Fruit fly (Drosophila melanogaster) whole organism, embryonic: ENCODE data around the gene CG11562.

Experiments
- Ada2b ChIP-seq: fragments of 200-800 bp; sonication (Bioruptor generic); IDR thresholded peaks from 2 replicates; pipeline ENCODE4 v1.3.6; 2022; ENCODE audit warnings: missing biosample characterization, missing genetic modification characterization
- Atf6 ChIP-seq: fragments of 200-800 bp; sonication (Bioruptor generic); IDR thresholded peaks from 2 replicates; pipeline ENCODE4 v1.3.6; 2022; ENCODE audit warnings: missing biosample characterization, missing genetic modification characterization
- Awh ChIP-seq: fragments of 200-800 bp; sonication (Bioruptor generic); IDR thresholded peaks from 2 replicates; pipeline ENCODE4, ENCODE4 v1.3.6; 2022; ENCODE audit warnings: missing biosample characterization, missing genetic modification characterization
- BEAF-32 ChIP-seq: fragments of 200-800 bp; sonication (Bioruptor generic); optimal IDR thresholded peaks from 3 replicates; lab custom pipeline; 2017; ENCODE audit warnings: missing biosample characterization, missing genetic modification characterization, mild to moderate bottlenecking, moderate library complexity, missing genetic modification reagents
- CG11398 ChIP-seq: fragments of 200-800 bp; sonication (Bioruptor generic); optimal IDR thresholded peaks from 2 replicates; lab custom pipeline; 2016; ENCODE audit warnings: missing biosample characterization, missing genetic modification characterization
- CG1233 ChIP-seq: fragments of 200-800 bp; sonication (Bioruptor generic); optimal IDR thresholded peaks from 4 replicates; lab custom pipeline; 2018; ENCODE audit warnings: missing biosample characterization, mild to moderate bottlenecking, missing genetic modification characterization
- CG12942 ChIP-seq: fragments of 200-800 bp; sonication (Bioruptor generic); optimal IDR thresholded peaks from 3 replicates; lab custom pipeline; 2016; ENCODE audit warnings: missing biosample characterization, missing genetic modification characterization
- CG13894 ChIP-seq: fragments of 200-800 bp; sonication (Bioruptor generic); optimal IDR thresholded peaks from 3 replicates; lab custom pipeline; 2018; ENCODE audit warnings: missing biosample characterization, mild to moderate bottlenecking, missing genetic modification characterization, moderate library complexity
- CG14014 ChIP-seq: fragments of 200-800 bp; sonication (Bioruptor generic); IDR thresholded peaks from 2 replicates; pipeline ENCODE4 v1.3.6; 2022; ENCODE audit warnings: missing biosample characterization, missing genetic modification characterization
- CG1602 ChIP-seq: fragments of 200-800 bp; sonication (Bioruptor generic); optimal IDR thresholded peaks from 3 replicates; lab custom pipeline; 2016; ENCODE audit warnings: missing biosample characterization, missing genetic modification characterization
- CG16815 ChIP-seq: fragments of 200-800 bp; sonication (Bioruptor generic); optimal IDR thresholded peaks from 3 replicates; lab custom pipeline; 2017; ENCODE audit warnings: missing biosample characterization, mild to moderate bottlenecking, missing genetic modification characterization
- CG18619 ChIP-seq: fragments of 200-800 bp; sonication (Bioruptor generic); optimal IDR thresholded peaks from 3 replicates; lab custom pipeline; 2017; ENCODE audit warnings: missing biosample characterization, mild to moderate bottlenecking, missing genetic modification characterization
- CG3407 ChIP-seq: fragments of 200-800 bp; sonication (Bioruptor generic); optimal IDR thresholded peaks from 2 replicates; lab custom pipeline; 2018; ENCODE audit warnings: missing biosample characterization, mild to moderate bottlenecking, missing genetic modification characterization
- CG42726 ChIP-seq: fragments of 200-800 bp; sonication (Bioruptor generic); IDR thresholded peaks from 2 replicates; pipeline ENCODE4 v1.3.6; 2022; ENCODE audit warnings: missing biosample characterization, missing genetic modification characterization; ENCODE audit not compliant: partially characterized antibody
- CG43689 ChIP-seq: fragments of 200-800 bp; sonication (Bioruptor generic); IDR thresholded peaks from 2 replicates; pipeline ENCODE4 v1.3.6; 2022; ENCODE audit warnings: missing biosample characterization, missing genetic modification characterization
- CG4707 ChIP-seq: fragments of 200-800 bp; sonication (Bioruptor generic); optimal IDR thresholded peaks from 2 replicates; lab custom pipeline; 2018; ENCODE audit warnings: missing biosample characterization, mild to moderate bottlenecking, missing genetic modification characterization, moderate library complexity
- CG6175 ChIP-seq: fragments of 200-800 bp; sonication (Bioruptor generic); IDR thresholded peaks from 3 replicates; pipeline ENCODE4 v1.3.6; 2022; ENCODE audit warnings: missing biosample characterization, missing genetic modification characterization
- CG6654 ChIP-seq: fragments of 200-800 bp; sonication (Bioruptor generic); optimal IDR thresholded peaks from 2 replicates; lab custom pipeline; 2017; ENCODE audit warnings: missing biosample characterization, mild to moderate bottlenecking, missing genetic modification characterization
- CG6791 ChIP-seq: fragments of 200-800 bp; sonication (Bioruptor generic); IDR thresholded peaks from 3 replicates; pipeline ENCODE4 v1.3.6; 2022; ENCODE audit warnings: missing biosample characterization, missing genetic modification characterization; ENCODE audit not compliant: partially characterized antibody
- Chrac-16 ChIP-seq: fragments of 200-800 bp; sonication (Bioruptor generic); optimal IDR thresholded peaks from 3 replicates; lab custom pipeline; 2016; ENCODE audit warnings: missing biosample characterization, missing genetic modification characterization
- Gug ChIP-seq: fragments of 200-800 bp; sonication (Bioruptor generic); IDR thresholded peaks from 4 replicates; pipeline ENCODE4 v1.3.6; 2022; ENCODE audit warnings: missing biosample characterization, missing genetic modification characterization
- HLH3B ChIP-seq: fragments of 200-800 bp; sonication (Bioruptor generic); IDR thresholded peaks from 2 replicates; pipeline ENCODE4 v1.3.6; 2022; ENCODE audit warnings: missing biosample characterization, missing genetic modification characterization
- Hmr ChIP-seq: fragments of 200-800 bp; sonication (Bioruptor generic); optimal IDR thresholded peaks from 3 replicates; lab custom pipeline; 2017; ENCODE audit warnings: mild to moderate bottlenecking, missing biosample characterization, missing genetic modification reagents, missing genetic modification characterization
- Max ChIP-seq: fragments of 200-800 bp; sonication (Bioruptor generic); optimal IDR thresholded peaks from 2 replicates; lab custom pipeline; 2016; ENCODE audit warnings: missing biosample characterization, mild to moderate bottlenecking, missing genetic modification characterization
- Myb ChIP-seq: fragments of 200-800 bp; sonication (Bioruptor generic); optimal IDR thresholded peaks from 2 replicates; lab custom pipeline; 2016; ENCODE audit warnings: missing biosample characterization, missing genetic modification characterization
- Nf-YC ChIP-seq: fragments of 200-800 bp; optimal IDR thresholded peaks from 3 replicates; lab custom pipeline; 2019; ENCODE audit warnings: missing biosample characterization, mild to moderate bottlenecking, missing genetic modification characterization, moderate library complexity
- Oli ChIP-seq: fragments of 200-800 bp; sonication (Bioruptor generic); optimal IDR thresholded peaks from 2 replicates; lab custom pipeline; 2018; ENCODE audit warnings: missing biosample characterization, mild to moderate bottlenecking, missing genetic modification characterization, moderate library complexity
- Pdp1 ChIP-seq, 2 experiments: fragments of 200-800 bp; sonication (Bioruptor generic); optimal IDR thresholded peaks; 3 replicates each; lab custom pipeline; 2016; ENCODE audit warnings: missing biosample characterization in 2 of 2, missing genetic modification characterization in 2 of 2, mild to moderate bottlenecking in 1 of 2, moderate library complexity in 1 of 2
- Poxn ChIP-seq: fragments of 200-800 bp; sonication (Bioruptor generic); IDR thresholded peaks from 2 replicates; pipeline ENCODE4 v1.3.6; 2022; ENCODE audit warnings: missing biosample characterization, missing genetic modification characterization
- Stat92E ChIP-seq, 3 experiments: fragments of >200 bp in 2 of 3; fragments of 200-800 bp in 1 of 3; sonication (Bioruptor generic) in 1 of 3; optimal IDR thresholded peaks; 2 replicates each; lab custom pipeline; 2017 to 2019; ENCODE audit warnings: missing biosample characterization in 3 of 3, missing genetic modification characterization in 3 of 3, mild to moderate bottlenecking in 1 of 3, moderate library complexity in 1 of 3
- ab ChIP-seq: fragments of 200-800 bp; sonication (Bioruptor generic); optimal IDR thresholded peaks from 2 replicates; lab custom pipeline; 2016; ENCODE audit warnings: missing biosample characterization, missing genetic modification characterization
- al ChIP-seq: fragments of 200-800 bp; sonication (Bioruptor generic); IDR thresholded peaks from 2 replicates; pipeline ENCODE4 v1.3.6; 2022; ENCODE audit warnings: missing biosample characterization, missing genetic modification characterization
- chif ChIP-seq, 2 experiments: fragments of 200-800 bp; sonication (Bioruptor generic); optimal IDR thresholded peaks; 3 replicates each; lab custom pipeline; 2016; ENCODE audit warnings: missing biosample characterization in 2 of 2, missing genetic modification characterization in 2 of 2
- dati ChIP-seq: fragments of 200-800 bp; sonication (Bioruptor generic); IDR thresholded peaks from 2 replicates; pipeline ENCODE4 v1.3.6; 2022; ENCODE audit warnings: missing biosample characterization, missing genetic modification characterization
- dysf ChIP-seq: fragments of 200-800 bp; sonication (Bioruptor generic); IDR thresholded peaks from 3 replicates; pipeline ENCODE4 v1.3.6; 2022; ENCODE audit warnings: missing biosample characterization, missing genetic modification characterization
- emc ChIP-seq: fragments of 200-800 bp; sonication (Bioruptor generic); optimal IDR thresholded peaks from 2 replicates; lab custom pipeline; 2016; ENCODE audit warnings: missing biosample characterization, missing genetic modification characterization
- esg ChIP-seq: fragments of 200-800 bp; sonication (Bioruptor generic); conservative IDR thresholded peaks from 2 replicates; pipeline ENCODE4 v1.3.6; 2022; ENCODE audit warnings: missing biosample characterization, missing genetic modification characterization
- eve ChIP-seq, 2 experiments: fragments of >200 bp; optimal IDR thresholded peaks; 2 replicates each; lab custom pipeline; 2017; ENCODE audit warnings: missing biosample characterization in 2 of 2, missing genetic modification characterization in 2 of 2
- hbn ChIP-seq: fragments of 200-800 bp; sonication (Bioruptor generic); IDR thresholded peaks from 2 replicates; pipeline ENCODE4 v1.3.6; 2022; ENCODE audit warnings: missing biosample characterization, missing genetic modification characterization; ENCODE audit not compliant: partially characterized antibody
- nerfin-1 ChIP-seq: fragments of 200-800 bp; sonication (Bioruptor generic); optimal IDR thresholded peaks from 3 replicates; lab custom pipeline; 2019; ENCODE audit warnings: missing biosample characterization, mild to moderate bottlenecking, missing genetic modification characterization, moderate library complexity
- otp ChIP-seq: fragments of 200-800 bp; sonication (Bioruptor generic); IDR thresholded peaks from 3 replicates; pipeline ENCODE4, ENCODE4 v1.3.6; 2022; ENCODE audit warnings: missing biosample characterization, missing genetic modification characterization
- pfk ChIP-seq: fragments of 200-800 bp; sonication (Bioruptor generic); optimal IDR thresholded peaks from 2 replicates; lab custom pipeline; 2018; ENCODE audit warnings: missing biosample characterization, mild to moderate bottlenecking, missing genetic modification characterization, moderate library complexity
- rib ChIP-seq: fragments of 200-800 bp; sonication (Bioruptor generic); IDR thresholded peaks from 2 replicates; pipeline ENCODE4 v1.3.6; 2022; ENCODE audit warnings: missing biosample characterization, missing genetic modification characterization
- schlank ChIP-seq: fragments of 200-800 bp; sonication (Bioruptor generic); optimal IDR thresholded peaks from 2 replicates; lab custom pipeline; 2018; ENCODE audit warnings: missing biosample characterization, mild to moderate bottlenecking, missing genetic modification characterization
- seq ChIP-seq: fragments of 200-800 bp; sonication (Bioruptor generic); IDR thresholded peaks from 2 replicates; pipeline ENCODE4 v1.3.6; 2022; ENCODE audit warnings: missing biosample characterization, missing genetic modification characterization
- sna ChIP-seq: fragments of 200-800 bp; sonication (Bioruptor generic); IDR thresholded peaks from 2 replicates; pipeline ENCODE4 v1.3.6; 2022; ENCODE audit warnings: missing biosample characterization, missing genetic modification characterization; ENCODE audit not compliant: partially characterized antibody
- stc ChIP-seq: fragments of 200-800 bp; sonication (Bioruptor generic); IDR thresholded peaks from 2 replicates; pipeline ENCODE4 v1.3.6; 2022; ENCODE audit warnings: missing biosample characterization, missing genetic modification characterization
- trh ChIP-seq: fragments of 200-800 bp; sonication (Bioruptor generic); optimal IDR thresholded peaks from 2 replicates; lab custom pipeline; 2016; ENCODE audit warnings: missing biosample characterization, missing genetic modification characterization
- zf30C ChIP-seq: fragments of 200-800 bp; sonication (Bioruptor generic); optimal IDR thresholded peaks from 3 replicates; lab custom pipeline; 2018; ENCODE audit warnings: missing biosample characterization, mild to moderate bottlenecking, missing genetic modification characterization

Gene CG11562

dm6 chr2L:294452-295362 lies 2.5 kb downstream of the CG11562 start, which contains the start of the genes U2af38 and Stip1 (continued):
- TF ChIP-seq CG16815 (GFP tag; lab: Kevin White, UChicago) = no peak
- no peak for TF ChIP-seq CG1602 (GFP tag; lab: Kevin White, UChicago)
- TF ChIP-seq dati (GFP tag; lab: Robert Waterston, UW) = no peak
- TF ChIP-seq eve (GFP tag; optimal IDR thresholded peaks at IDR 0.05; lab: Kevin White, UChicago) = no peak
- TF ChIP-seq esg = no peak
- TF ChIP-seq CG42726 (GFP tag; lab: Robert Waterston, UW) = 0 out of 2 replicates have a peak, but pooled peaks have one; percentile 16
- TF ChIP-seq Atf6 (GFP tag; lab: Robert Waterston, UW) = 0 out of 2 replicates have a peak, but pooled peaks have one; percentile 33
- no peak for TF ChIP-seq CG14014 (GFP tag; lab: Robert Waterston, UW)
- no peak for TF ChIP-seq Max (GFP tag; lab: Kevin White, UChicago)
- no peak for TF ChIP-seq CG3407 (GFP tag; lab: Kevin White, UChicago)
- TF ChIP-seq ab = no peak
- no peak for TF ChIP-seq schlank (tag; lab: Kevin White, UChicago)
- no peak for TF ChIP-seq CG18619
- no peak for TF ChIP-seq CG12942
- no peak for TF ChIP-seq trh (GFP tag; lab: Kevin White, UChicago)
- peak; percentile 63 for TF ChIP-seq Nf-YC (tag; lab: Kevin White, UChicago)
- TF ChIP-seq CG6791 = peak; percentile 36; the same call in 1 of the 3 replicates
- TF ChIP-seq emc = no peak
- TF ChIP-seq Awh = no peak
- peak; percentile 2 for TF ChIP-seq Chrac-16 (GFP tag; lab: Kevin White, UChicago)
- TF ChIP-seq hbn (GFP tag; lab: Robert Waterston, UW) = peak; percentile 72
- TF ChIP-seq CG6654 (GFP tag; lab: Kevin White, UChicago) = no peak
- no peak for TF ChIP-seq seq (GFP tag; lab: Robert Waterston, UW)
- TF ChIP-seq dysf (GFP tag; lab: Robert Waterston, UW) = no peak
- TF ChIP-seq sna = peak; percentile 54; the same call in 1 of the 2 replicates
- TF ChIP-seq rib (GFP tag; lab: Robert Waterston, UW) = peak; percentile 63
- no peak for TF ChIP-seq CG11398
- TF ChIP-seq chif (GFP tag; optimal IDR thresholded peaks at IDR 0.05; lab: Kevin White, UChicago) = no peak
- TF ChIP-seq Ada2b (GFP tag; lab: Robert Waterston, UW) = no peak
- no peak for TF ChIP-seq Oli
- TF ChIP-seq stc (GFP tag; lab: Robert Waterston, UW) = no peak
- peak; percentile 6 for TF ChIP-seq Myb (GFP tag; lab: Kevin White, UChicago)
- no peak for TF ChIP-seq CG1233 (GFP tag; lab: Kevin White, UChicago)
- TF ChIP-seq al (GFP tag; lab: Robert Waterston, UW) = no peak
- peak; percentile 63 for TF ChIP-seq CG13894
- peak; percentile 7 for TF ChIP-seq nerfin-1
- TF ChIP-seq pfk (GFP tag; lab: Kevin White, UChicago) = peak; percentile 13
- no peak for TF ChIP-seq otp
- no peak for TF ChIP-seq Poxn (GFP tag; lab: Robert Waterston, UW)
- TF ChIP-seq Hmr (GFP tag; lab: Kevin White, UChicago) = no peak
- TF ChIP-seq CG4707 = no peak
- TF ChIP-seq Pdp1 (GFP tag; optimal IDR thresholded peaks at IDR 0.05; lab: Kevin White, UChicago) = peak in 1 of 2 experiments; percentile 11
- TF ChIP-seq HLH3B = no peak
- peak; percentile 69 for TF ChIP-seq BEAF-32 (GFP tag; lab: Kevin White, UChicago)
- no peak for TF ChIP-seq Gug
- TF ChIP-seq CG6175 (GFP tag; lab: Robert Waterston, UW) = no peak
- TF ChIP-seq Stat92E (GFP tag; optimal IDR thresholded peaks at IDR 0.05; lab: Kevin White, UChicago) = no peak
- no peak for TF ChIP-seq CG43689 (GFP tag; lab: Robert Waterston, UW)
- no peak for TF ChIP-seq zf30C
